Worm (Caenorhabditis elegans): ENCODE results near the gene F10E7.2.

DNA sequence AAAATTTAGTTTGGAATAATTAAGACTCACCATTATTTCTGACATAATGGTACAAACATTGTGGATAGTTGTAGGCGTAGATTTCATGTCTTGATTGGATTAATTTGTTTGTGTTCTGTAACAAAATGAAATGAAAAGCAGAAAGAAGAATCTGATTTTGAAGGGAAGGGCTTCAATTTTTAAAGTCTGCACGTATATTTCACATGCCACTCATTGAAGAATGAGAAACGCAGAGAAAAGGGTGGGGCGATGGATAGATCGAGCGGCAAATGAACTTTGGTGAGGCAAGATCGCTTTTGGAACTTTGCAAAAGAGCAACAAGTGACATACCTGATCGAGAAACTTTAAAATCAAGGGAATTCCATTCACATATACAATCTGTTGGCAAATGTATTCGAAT is 19.8 kb upstream of the F10E7.2 start:
- TF ChIP-seq ama-1 (optimal IDR thresholded peaks at IDR 0.05) (no peak), hmg-4 (GFP tag; optimal IDR thresholded peaks at IDR 0.05) (no peak)

All from whole organism, early embryonic.